Worm (Caenorhabditis elegans): ENCODE results near the gene F41H10.1.

DNA sequence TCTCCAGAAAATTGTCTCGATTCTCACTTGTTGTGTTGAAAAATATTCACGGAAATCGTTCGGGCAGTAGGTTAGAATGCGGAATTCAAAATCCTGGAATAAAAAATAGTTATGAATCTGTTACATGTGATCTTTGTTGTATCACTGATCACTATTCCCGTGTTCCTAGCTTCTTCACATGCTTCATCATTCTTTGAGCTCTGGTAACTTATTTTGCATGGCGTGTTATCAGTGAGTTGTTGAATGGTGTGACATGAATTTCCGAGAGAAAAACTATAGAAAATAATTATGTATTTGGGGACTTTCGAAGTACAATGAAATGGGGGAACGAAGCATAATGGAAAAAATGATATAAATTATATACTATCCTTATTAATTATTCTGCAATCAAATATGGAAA is 10.9 kb downstream of the F41H10.1 start:
- TF ChIP-seq F49E8.2 (tag; optimal IDR thresholded peaks at IDR 0.05; ENCODE audit: borderline replicate concordance) (no peak), T26A8.4 (GFP tag; IDR thresholded peaks at IDR 0.05) (no peak), lir-3 (tag; optimal IDR thresholded peaks at IDR 0.05) (no peak), aha-1 (tag) (no peak), ztf-11 (tag; optimal IDR thresholded peaks at IDR 0.05) (no peak), R02D3.7 (tag; optimal IDR thresholded peaks at IDR 0.05) (no peak), pqm-1 (tag; optimal IDR thresholded peaks at IDR 0.05) (peak; percentile 22), Y5F2A.4 (GFP tag; optimal IDR thresholded peaks at IDR 0.05) (no peak), pha-4 (GFP tag; IDR thresholded peaks at IDR 0.05) (0 out of 2 replicates have a peak, but pooled peaks have one; percentile 17), pha-4 (tag; optimal IDR thresholded peaks at IDR 0.05) (no peak), snpc-4 (tag; optimal IDR thresholded peaks at IDR 0.05) (no peak), daf-8 (GFP tag; IDR thresholded peaks at IDR 0.05) (no peak), unc-130 (GFP tag; optimal IDR thresholded peaks at IDR 0.05) (no peak), fos-1 (tag; optimal IDR thresholded peaks at IDR 0.05) (no peak)

Data from whole organism, L4 larva.